Worm (Caenorhabditis elegans): ENCODE results near the gene pph-5.

- TF ChIP-seq snpc-4 (tag; optimal IDR thresholded peaks at IDR 0.05) (no peak), skn-1 (tag; optimal IDR thresholded peaks at IDR 0.05) (no peak), php-3 (GFP tag; IDR thresholded peaks at IDR 0.05) (no peak), pha-4 (GFP tag; IDR thresholded peaks at IDR 0.05) (no peak), pha-4 (tag; optimal IDR thresholded peaks at IDR 0.05) (no peak), ama-1 (optimal IDR thresholded peaks at IDR 0.05) (no peak), nhr-6 (tag; optimal IDR thresholded peaks at IDR 0.05) (no peak), nhr-237 (tag; optimal IDR thresholded peaks at IDR 0.05) (no peak), nhr-76 (tag; optimal IDR thresholded peaks at IDR 0.05) (no peak), nhr-77 (tag; optimal IDR thresholded peaks at IDR 0.05) (no peak), egl-27 (tag; optimal IDR thresholded peaks at IDR 0.05) (no peak), zag-1 (tag; optimal IDR thresholded peaks at IDR 0.05) (no peak), unc-130 (GFP tag; optimal IDR thresholded peaks at IDR 0.05) (no peak), lin-13 (GFP tag; optimal IDR thresholded peaks at IDR 0.05) (no peak)
These were observed 46.9 kb downstream of the pph-5 start, which contains the start of gene fbxb-2 for ce11 chrV:19237204-19237603.
